Worm (Caenorhabditis elegans): ENCODE measurements around the gene C31B8.7.

Gene C31B8.7

ce11 chrV:2892976-2893375 is 10.2 kb downstream of the C31B8.7 start, which contains the start of gene srh-127:
Gene srh-127, plus strand, starts transcription at chrV:2893276.
- TF ChIP-seq fkh-8 (tag; optimal IDR thresholded peaks at IDR 0.05) (no peak), efl-1 (optimal IDR thresholded peaks at IDR 0.05) (no peak), efl-1 (GFP tag; optimal IDR thresholded peaks at IDR 0.05 in 1 of 2) (peak in 1 of 2 experiments; percentile 17), sup-37 (GFP tag; optimal IDR thresholded peaks at IDR 0.05) (no peak), skn-1 (tag; optimal IDR thresholded peaks at IDR 0.05) (no peak), hpl-2 (GFP tag; optimal IDR thresholded peaks at IDR 0.05) (no peak)

- TF ChIP-seq zip-4 (GFP tag; optimal IDR thresholded peaks at IDR 0.05) (no peak), swsn-7 (tag; optimal IDR thresholded peaks at IDR 0.05) (no peak)
Observed at ce11 chrV:2891927-2892326, 11.2 kb downstream of the C31B8.7 start, which contains the start of gene F37B4.15. Gene F37B4.15, plus strand, starts transcription at chrV:2892227.

- TF ChIP-seq elt-3 (tag; optimal IDR thresholded peaks at IDR 0.05) = no peak
- no peak for TF ChIP-seq fkh-8 (tag; optimal IDR thresholded peaks at IDR 0.05)
- TF ChIP-seq lin-13 (GFP tag; optimal IDR thresholded peaks at IDR 0.05) = no peak
- no peak for TF ChIP-seq nhr-84 (tag; optimal IDR thresholded peaks at IDR 0.05)
Observed at ce11 chrV:2888681-2889080, 14.4 kb downstream of the C31B8.7 start, which contains the start of gene srw-4. Gene srw-4, minus strand, starts transcription at chrV:2888781.

DNA sequence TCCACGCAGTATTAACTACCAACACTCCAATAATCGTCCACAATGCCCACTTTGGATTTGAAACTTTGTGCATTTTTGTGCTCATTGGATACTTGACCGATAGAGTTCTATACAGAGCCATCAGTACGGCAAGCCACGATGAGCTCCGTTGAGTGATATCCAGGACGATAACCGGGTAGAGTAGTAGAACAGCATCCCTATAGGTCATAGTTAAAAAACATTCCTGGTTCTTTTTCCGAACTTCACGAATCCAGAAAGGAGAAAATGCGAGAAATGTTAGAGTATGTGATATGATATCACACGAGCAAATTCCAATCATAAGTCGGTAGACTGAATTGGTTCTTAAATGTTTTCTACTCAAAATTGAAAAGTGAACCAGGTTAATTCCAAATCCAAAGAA is 14.9 kb downstream of the C31B8.7 start:
- TF ChIP-seq lin-14 (GFP tag; optimal IDR thresholded peaks at IDR 0.05) (no peak), hlh-17 (GFP tag; optimal IDR thresholded peaks at IDR 0.05; ENCODE audit: borderline replicate concordance) (no peak), C16A3.4 (tag; optimal IDR thresholded peaks at IDR 0.05) (no peak), irx-1 (tag; optimal IDR thresholded peaks at IDR 0.05) (no peak), blmp-1 (tag; optimal IDR thresholded peaks at IDR 0.05) (no peak), lin-15B (tag; optimal IDR thresholded peaks at IDR 0.05) (no peak), pqm-1 (tag; optimal IDR thresholded peaks at IDR 0.05) (no peak), tlp-1 (tag; optimal IDR thresholded peaks at IDR 0.05) (no peak), dsc-1 (tag; optimal IDR thresholded peaks at IDR 0.05) (no peak), unc-62 (GFP tag; optimal IDR thresholded peaks at IDR 0.05) (no peak), ceh-8 (GFP tag; optimal IDR thresholded peaks at IDR 0.05) (no peak), aha-1 (tag; optimal IDR thresholded peaks at IDR 0.05) (no peak), jun-1 (tag; optimal IDR thresholded peaks at IDR 0.05) (no peak), swsn-7 (tag; optimal IDR thresholded peaks at IDR 0.05) (no peak)

DNA sequence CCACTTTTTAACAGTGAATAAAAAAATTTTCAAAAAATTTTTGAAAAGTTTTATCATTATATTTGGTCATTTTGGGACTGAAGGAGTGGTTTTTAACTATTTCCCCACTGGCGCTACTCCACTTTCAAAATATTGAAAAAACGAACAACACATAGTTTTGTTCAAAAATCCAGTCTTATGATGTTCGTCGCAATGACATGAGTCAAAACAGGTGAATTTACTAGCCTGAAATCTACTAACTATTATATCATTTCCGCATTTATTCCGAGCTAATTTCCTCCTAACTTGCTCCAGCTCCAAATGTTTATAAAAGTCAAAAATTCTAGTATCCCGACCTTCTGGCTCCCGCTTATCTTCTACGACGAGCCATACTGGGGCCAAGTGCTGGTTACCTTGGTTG is 18.7 kb downstream of the C31B8.7 start, which contains the start of gene sre-24:
Gene sre-24 (plus strand): TSS at position 301 of the 400 bp plus-strand sequence.
- TF ChIP-seq lir-3 (tag; optimal IDR thresholded peaks at IDR 0.05; ENCODE audit: poor library complexity) = no peak
- TF ChIP-seq C34B4.2 (tag; optimal IDR thresholded peaks at IDR 0.05) = no peak
- no peak for TF ChIP-seq grh-1 (GFP tag; IDR thresholded peaks at IDR 0.05)
- TF ChIP-seq unc-62 (GFP tag; optimal IDR thresholded peaks at IDR 0.05) = no peak
- no peak for TF ChIP-seq mep-1 (tag; optimal IDR thresholded peaks at IDR 0.05)
- TF ChIP-seq efl-3 (GFP tag; optimal IDR thresholded peaks at IDR 0.05) = no peak
- no peak for TF ChIP-seq nhr-12 (tag; optimal IDR thresholded peaks at IDR 0.05)
- no peak for TF ChIP-seq zip-4 (GFP tag; optimal IDR thresholded peaks at IDR 0.05)
- TF ChIP-seq nhr-85 (tag) = no peak

DNA sequence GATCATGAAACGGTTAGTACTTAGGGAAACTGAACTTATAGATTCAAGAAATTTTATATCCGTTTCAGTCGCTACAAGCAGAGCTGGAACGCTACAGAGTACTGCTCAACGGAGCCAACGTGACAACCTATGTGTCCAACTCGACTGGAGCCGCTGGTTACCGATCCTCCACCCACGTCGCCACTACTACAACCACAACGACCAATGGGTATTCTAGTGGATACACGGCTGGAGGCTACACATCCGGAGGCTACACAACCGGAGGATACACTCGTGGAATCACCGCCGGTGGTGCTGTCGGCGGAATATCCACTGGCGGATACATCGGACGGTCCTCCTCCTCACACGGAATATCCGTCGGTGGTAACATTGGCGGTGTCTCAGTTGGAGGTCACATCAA is 20.0 kb downstream of the C31B8.7 start:
- TF ChIP-seq hlh-4 (tag; optimal IDR thresholded peaks at IDR 0.05) (no peak), irx-1 (tag; optimal IDR thresholded peaks at IDR 0.05) (no peak), aly-2 (tag; optimal IDR thresholded peaks at IDR 0.05) (no peak), nhr-77 (tag; optimal IDR thresholded peaks at IDR 0.05) (no peak), tlp-1 (tag; optimal IDR thresholded peaks at IDR 0.05) (no peak), efl-3 (GFP tag; optimal IDR thresholded peaks at IDR 0.05) (no peak)

Data from whole organism, L1 larva.